Fruit fly (Drosophila melanogaster): ENCODE results near the gene CG31457.
A peak's percentile ranks its signal among the peaks of the same experiment; 100 is the strongest.

The CG31457 gene

DNA sequence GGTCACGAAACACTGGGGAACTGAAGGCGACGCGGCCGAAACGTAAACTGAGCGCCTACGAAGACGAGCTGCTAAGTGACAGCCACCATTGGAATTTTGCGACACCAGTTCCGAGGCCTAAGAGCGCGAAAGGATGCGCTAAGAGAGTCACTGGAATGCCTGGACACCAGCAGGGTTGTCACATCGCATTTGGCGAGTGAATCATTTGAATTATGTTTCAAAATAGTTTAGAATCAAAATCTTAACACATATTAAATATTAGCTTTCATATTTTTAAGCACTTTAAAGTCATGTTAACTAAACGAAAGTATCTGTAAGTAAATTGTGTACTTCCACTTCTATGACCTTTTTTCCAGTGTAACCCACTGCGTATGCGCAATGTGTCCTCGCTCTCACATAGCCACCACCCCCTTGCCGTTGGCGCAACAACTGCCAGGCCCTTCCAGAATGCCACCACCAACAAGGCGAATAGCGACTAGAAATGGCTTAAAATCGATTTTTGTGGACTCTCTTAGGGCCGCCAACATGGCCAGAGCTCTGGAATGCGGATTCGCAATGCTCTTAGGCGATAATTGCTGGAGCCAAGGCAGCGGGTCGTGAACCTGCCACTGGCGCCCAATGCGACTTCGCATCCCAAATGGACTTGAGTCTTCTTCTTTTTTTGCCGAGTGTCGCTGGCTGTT, 15.0 kb downstream of the CG31457 start, which contains the start of gene Cow (continued):
- TF ChIP-seq grau (tag; optimal IDR thresholded peaks at IDR 0.05) (peak; percentile 75), Usf (GFP tag; optimal IDR thresholded peaks at IDR 0.05) (no peak), BtbVII (GFP tag; optimal IDR thresholded peaks at IDR 0.05) (peak; percentile 35), pan (optimal IDR thresholded peaks at IDR 0.05) (no peak), pan (GFP tag; optimal IDR thresholded peaks at IDR 0.05 in 1 of 2, IDR thresholded peaks at IDR 0.05 in 1 of 2) (peak in 1 of 2 experiments; percentile 86), sd (tag; optimal IDR thresholded peaks at IDR 0.05) (peak; percentile 41), Fer1 (GFP tag; optimal IDR thresholded peaks at IDR 0.05) (peak; percentile 86), HmgD (GFP tag; optimal IDR thresholded peaks at IDR 0.05) (no peak), CG17328 (GFP tag; IDR thresholded peaks at IDR 0.05) (peak; percentile 55; the same call in 1 of the 2 replicates), CG9437 (GFP tag; optimal IDR thresholded peaks at IDR 0.05) (peak; percentile 7), gem (tag; optimal IDR thresholded peaks at IDR 0.05) (peak; percentile 76), fd64A (GFP tag; optimal IDR thresholded peaks at IDR 0.05) (no peak), run (tag; optimal IDR thresholded peaks at IDR 0.05) (no peak), kah (GFP tag; optimal IDR thresholded peaks at IDR 0.05) (no peak), Sox102F (GFP tag; optimal IDR thresholded peaks at IDR 0.05) (peak; percentile 67), tio (GFP tag; optimal IDR thresholded peaks at IDR 0.05) (peak; percentile 43), Sin3A (optimal IDR thresholded peaks at IDR 0.05) (no peak), CG32772 (GFP tag; IDR thresholded peaks at IDR 0.05) (peak; percentile 54; the same call in 1 of the 2 replicates), CG16779 (GFP tag; IDR thresholded peaks at IDR 0.05) (no peak), fd3F (GFP tag; optimal IDR thresholded peaks at IDR 0.05) (peak; percentile 48), CG2120 (GFP tag; optimal IDR thresholded peaks at IDR 0.05) (peak; percentile 88), CG2678 (tag; optimal IDR thresholded peaks at IDR 0.05) (peak; percentile 81), HLH4C (GFP tag; IDR thresholded peaks at IDR 0.05; ENCODE audit: partially characterized antibody) (no peak), CG7786 (GFP tag; optimal IDR thresholded peaks at IDR 0.05) (peak; percentile 38), btn (GFP tag; optimal IDR thresholded peaks at IDR 0.05) (no peak), Ptx1 (GFP tag; IDR thresholded peaks at IDR 0.05) (peak; percentile 72), Bteb2 (GFP tag; optimal IDR thresholded peaks at IDR 0.05) (peak; percentile 54), CG13296 (GFP tag; optimal IDR thresholded peaks at IDR 0.05) (peak; percentile 71), CG15269 (tag; optimal IDR thresholded peaks at IDR 0.05) (peak; percentile 71), tap (tag; optimal IDR thresholded peaks at IDR 0.05) (peak; percentile 2), CG8290 (GFP tag; optimal IDR thresholded peaks at IDR 0.05) (no peak), CG8290 (tag; optimal IDR thresholded peaks at IDR 0.05) (peak in 1 of 2 experiments; percentile 85), Gsc (GFP tag; IDR thresholded peaks at IDR 0.05) (no peak), Hmr (GFP tag; optimal IDR thresholded peaks at IDR 0.05) (peak; percentile 84), CG12299 (tag; optimal IDR thresholded peaks at IDR 0.05) (no peak), Atf6 (GFP tag; IDR thresholded peaks at IDR 0.05) (peak; percentile 62; the same call in 1 of the 2 replicates), CG8924 (tag; optimal IDR thresholded peaks at IDR 0.05) (peak; percentile 55), dati (GFP tag; IDR thresholded peaks at IDR 0.05) (no peak), so (GFP tag; IDR thresholded peaks at IDR 0.05) (peak; percentile 70; the same call in 1 of the 3 replicates), MESR4 (GFP tag; optimal IDR thresholded peaks at IDR 0.05) (no peak), CG5953 (GFP tag; IDR thresholded peaks at IDR 0.05) (no peak), CG15696 (tag; optimal IDR thresholded peaks at IDR 0.05) (no peak), CG13123 (GFP tag; optimal IDR thresholded peaks at IDR 0.05) (no peak), Ets97D (GFP tag; optimal IDR thresholded peaks at IDR 0.05) (no peak), CG1233 (GFP tag; optimal IDR thresholded peaks at IDR 0.05) (no peak), CG8359 (GFP tag; optimal IDR thresholded peaks at IDR 0.05; ENCODE audit: borderline replicate concordance) (no peak), Abd-B (GFP tag; optimal IDR thresholded peaks at IDR 0.05) (no peak), hkb (optimal IDR thresholded peaks at IDR 0.05) (no peak), hkb (GFP tag; IDR thresholded peaks at IDR 0.05) (peak; percentile 77), D (optimal IDR thresholded peaks at IDR 0.05) (no peak), D (GFP tag; optimal IDR thresholded peaks at IDR 0.05) (no peak)
